Worm (Caenorhabditis elegans) whole organism, L4 larva: ENCODE results near the gene dgn-1.

Source experiments
- F10B5.3 ChIP-seq: sonication (generic microtip); optimal IDR thresholded peaks from 2 replicates; lab custom pipeline; 2016; ENCODE audit warnings: mild to moderate bottlenecking, missing genetic modification characterization, missing compliant biosample characterization
- F26F4.8 ChIP-seq: fragments of 200-800 bp; sonication (Bioruptor generic); conservative IDR thresholded peaks from 2 replicates; pipeline ENCODE4 v1.3.6; 2022; ENCODE audit warnings: missing genetic modification characterization, missing compliant biosample characterization
- F44E2.7 ChIP-seq: fragments of 200-800 bp; sonication (Bioruptor generic); IDR thresholded peaks from 2 replicates; pipeline ENCODE4 v2.1.2; 2022; ENCODE audit warnings: missing genetic modification characterization, missing compliant biosample characterization
- F49E8.2 ChIP-seq: sonication (generic microtip); optimal IDR thresholded peaks from 2 replicates; lab custom pipeline; 2016; ENCODE audit warnings: missing compliant biosample characterization, mild to moderate bottlenecking, missing genetic modification characterization, borderline replicate concordance
- T26A8.4 ChIP-seq: fragments of 200-800 bp; sonication (Bioruptor generic); IDR thresholded peaks from 2 replicates; pipeline ENCODE4 v1.3.6; 2022; ENCODE audit warnings: missing genetic modification characterization, missing compliant biosample characterization
- Y105C5A.15 ChIP-seq: fragments of 200-800 bp; sonication (Bioruptor generic); IDR thresholded peaks from 2 replicates; pipeline ENCODE4 v1.3.6; 2022; ENCODE audit warnings: missing genetic modification characterization, missing compliant biosample characterization
- ZK337.2 ChIP-seq: fragments of 200-800 bp; sonication (Bioruptor generic); IDR thresholded peaks from 2 replicates; pipeline ENCODE4 v1.3.6; 2022; ENCODE audit warnings: missing genetic modification reagents, missing genetic modification characterization, missing compliant biosample characterization
- aly-2 ChIP-seq: sonication (generic microtip); optimal IDR thresholded peaks from 2 replicates; lab custom pipeline; 2018; ENCODE audit warnings: missing biosample characterization, missing genetic modification characterization
- attf-4 ChIP-seq: sonication (generic microtip); optimal IDR thresholded peaks from 3 replicates; lab custom pipeline; 2017; ENCODE audit warnings: missing biosample characterization, missing genetic modification characterization
- ceh-20 ChIP-seq: fragments of 200-800 bp; sonication (Bioruptor generic); IDR thresholded peaks from 2 replicates; pipeline ENCODE4 v1.3.6; 2022; ENCODE audit warnings: missing genetic modification reagents, missing genetic modification characterization, missing compliant biosample characterization
- ceh-32 ChIP-seq: sonication (generic microtip); optimal IDR thresholded peaks from 2 replicates; lab custom pipeline; 2016; ENCODE audit warnings: mild to moderate bottlenecking, missing genetic modification characterization, missing compliant biosample characterization; ENCODE audit not compliant: poor library complexity
- ceh-44 ChIP-seq: fragments of 200-800 bp; sonication (Bioruptor generic); IDR thresholded peaks from 2 replicates; pipeline ENCODE4 v1.3.6; 2022; ENCODE audit warnings: missing genetic modification reagents, missing genetic modification characterization, missing compliant biosample characterization
- ceh-62 ChIP-seq: sonication (generic microtip); optimal IDR thresholded peaks from 2 replicates; lab custom pipeline; 2017; ENCODE audit warnings: missing biosample characterization, missing genetic modification characterization
- ceh-82 ChIP-seq: sonication (generic microtip); optimal IDR thresholded peaks from 2 replicates; lab custom pipeline; 2017; ENCODE audit warnings: missing biosample characterization, missing genetic modification characterization
- cey-2 ChIP-seq: sonication (generic microtip); optimal IDR thresholded peaks from 3 replicates; lab custom pipeline; 2017; ENCODE audit warnings: missing genetic modification characterization, mild to moderate bottlenecking, missing compliant biosample characterization, antibody characterized with exemption, borderline replicate concordance; ENCODE audit not compliant: insufficient read depth
- daf-12 ChIP-seq: fragments of 150-350 bp; optimal IDR thresholded peaks from 2 replicates; lab custom pipeline; 2014; ENCODE audit warnings: missing biosample characterization, missing genetic modification reagents, missing genetic modification characterization
- daf-19 ChIP-seq: fragments of 200-800 bp; sonication (Bioruptor generic); conservative IDR thresholded peaks from 2 replicates; pipeline ENCODE4 v1.3.6; 2022; ENCODE audit warnings: missing genetic modification characterization, missing compliant biosample characterization
- dmd-8 ChIP-seq: fragments of 200-800 bp; sonication (Bioruptor generic); IDR thresholded peaks from 2 replicates; pipeline ENCODE4 v1.3.6; 2022; ENCODE audit warnings: missing genetic modification characterization, missing compliant biosample characterization
- dpl-1 ChIP-seq: fragments of 150-350 bp; optimal IDR thresholded peaks from 2 replicates; lab custom pipeline; 2014; ENCODE audit warnings: missing biosample characterization, missing genetic modification reagents, missing genetic modification characterization
- dve-1 ChIP-seq: sonication (generic microtip); optimal IDR thresholded peaks from 2 replicates; lab custom pipeline; 2017; ENCODE audit warnings: antibody characterized with exemption, mild to moderate bottlenecking, missing genetic modification characterization, missing compliant biosample characterization; ENCODE audit not compliant: insufficient read depth
- fkh-10 ChIP-seq: fragments of 150-350 bp; optimal IDR thresholded peaks from 2 replicates; lab custom pipeline; 2014; ENCODE audit warnings: missing biosample characterization, missing genetic modification reagents, missing genetic modification characterization
- gei-8 ChIP-seq: fragments of 200-800 bp; sonication (Bioruptor generic); optimal IDR thresholded peaks from 2 replicates; lab custom pipeline; 2018; ENCODE audit warnings: mild to moderate bottlenecking, missing genetic modification characterization, missing compliant biosample characterization
- hif-1 ChIP-seq, 2 experiments: sonication (generic microtip); optimal IDR thresholded peaks; 2 replicates each; lab custom pipeline; 2016 to 2017; ENCODE audit warnings: missing compliant biosample characterization in 2 of 2, missing genetic modification characterization in 2 of 2, missing genetic modification reagents in 2 of 2, missing genotype in 2 of 2, mild to moderate bottlenecking in 1 of 2
- hlh-30 ChIP-seq: sonication (generic microtip); optimal IDR thresholded peaks from 2 replicates; lab custom pipeline; 2017; ENCODE audit warnings: antibody characterized with exemption, mild to moderate bottlenecking, missing genetic modification characterization, missing compliant biosample characterization; ENCODE audit not compliant: insufficient read depth
- hmg-1.1 ChIP-seq: fragments of 200-800 bp; sonication (Bioruptor generic); IDR thresholded peaks from 2 replicates; pipeline ENCODE4 v1.3.6; 2022; ENCODE audit warnings: missing genetic modification reagents, missing genetic modification characterization, missing compliant biosample characterization
- jun-1 ChIP-seq: fragments of 150-350 bp; optimal IDR thresholded peaks from 2 replicates; lab custom pipeline; 2014; ENCODE audit warnings: missing biosample characterization, missing genetic modification reagents, missing genetic modification characterization
- lim-7 ChIP-seq: fragments of 200-800 bp; sonication (Bioruptor generic); IDR thresholded peaks from 2 replicates; pipeline ENCODE4 v1.3.6; 2022; ENCODE audit warnings: missing genetic modification characterization, missing compliant biosample characterization
- lin-1 ChIP-seq: fragments of 200-800 bp; sonication (Bioruptor generic); IDR thresholded peaks from 2 replicates; pipeline ENCODE4 v1.3.6; 2022; ENCODE audit warnings: missing genetic modification reagents, missing genetic modification characterization, missing compliant biosample characterization
- lin-39 ChIP-seq: fragments of 150-350 bp; optimal IDR thresholded peaks from 2 replicates; lab custom pipeline; 2014; ENCODE audit warnings: missing biosample characterization, missing genetic modification reagents, missing genetic modification characterization
- lsy-2 ChIP-seq, 2 experiments: fragments of 150-350 bp in 1 of 2; sonication (generic microtip) in 1 of 2; optimal IDR thresholded peaks; 2 replicates each; lab custom pipeline; 2014 to 2017; ENCODE audit warnings: missing biosample characterization in 2 of 2, missing genetic modification characterization in 2 of 2
- mdt-29 ChIP-seq: fragments of 200-800 bp; sonication (Bioruptor generic); IDR thresholded peaks from 2 replicates; pipeline ENCODE4 v1.3.6; 2022; ENCODE audit warnings: missing genetic modification reagents, missing genetic modification characterization, missing compliant biosample characterization
- mep-1 ChIP-seq: fragments of 150-350 bp; sonication (generic microtip); optimal IDR thresholded peaks from 3 replicates; lab custom pipeline; 2014; ENCODE audit warnings: missing biosample characterization, missing genetic modification characterization
- mxl-3 ChIP-seq: fragments of 200-800 bp; sonication (Bioruptor generic); optimal IDR thresholded peaks from 2 replicates; lab custom pipeline; 2018; ENCODE audit warnings: mild to moderate bottlenecking, missing genetic modification characterization, missing compliant biosample characterization
- nhr-102 ChIP-seq: sonication (generic microtip); optimal IDR thresholded peaks from 2 replicates; lab custom pipeline; 2016; ENCODE audit warnings: mild to moderate bottlenecking, missing genetic modification characterization, moderate library complexity, missing compliant biosample characterization
- nhr-111 ChIP-seq: fragments of 200-800 bp; sonication (Bioruptor generic); optimal IDR thresholded peaks from 2 replicates; lab custom pipeline; 2018; ENCODE audit warnings: mild to moderate bottlenecking, missing genetic modification characterization, missing compliant biosample characterization
- nhr-28 ChIP-seq: fragments of 150-350 bp; optimal IDR thresholded peaks from 2 replicates; lab custom pipeline; 2014; ENCODE audit warnings: missing biosample characterization, missing genetic modification characterization
- nhr-77 ChIP-seq: fragments of 150-350 bp; optimal IDR thresholded peaks from 2 replicates; lab custom pipeline; 2014; ENCODE audit warnings: missing biosample characterization, missing genetic modification characterization
- php-3 ChIP-seq: fragments of 200-800 bp; sonication (Bioruptor generic); IDR thresholded peaks from 2 replicates; pipeline ENCODE4 v1.3.6; 2022; ENCODE audit warnings: missing genetic modification reagents, missing genetic modification characterization, missing compliant biosample characterization
- rbr-2 ChIP-seq: sonication (generic microtip); optimal IDR thresholded peaks from 2 replicates; lab custom pipeline; 2016; ENCODE audit warnings: missing genotype, missing genetic modification characterization, missing compliant biosample characterization
- set-16 ChIP-seq: fragments of 200-800 bp; sonication (Bioruptor generic); IDR thresholded peaks from 2 replicates; pipeline ENCODE4 v1.3.6; 2022; ENCODE audit warnings: missing genetic modification reagents, missing genetic modification characterization, missing compliant biosample characterization
- skn-1 ChIP-seq: fragments of 150-350 bp; optimal IDR thresholded peaks from 2 replicates; lab custom pipeline; 2014; ENCODE audit warnings: missing biosample characterization, missing genetic modification characterization
- spr-3 ChIP-seq: fragments of 200-800 bp; sonication (Bioruptor generic); optimal IDR thresholded peaks from 2 replicates; lab custom pipeline; 2018; ENCODE audit warnings: mild to moderate bottlenecking, missing genetic modification characterization, missing compliant biosample characterization
- tag-97 ChIP-seq: fragments of 200-800 bp; sonication (Bioruptor generic); IDR thresholded peaks from 2 replicates; pipeline ENCODE4 v1.3.6; 2022; ENCODE audit warnings: missing genetic modification characterization, missing compliant biosample characterization
- tra-1 ChIP-seq: fragments of 200-800 bp; sonication (Bioruptor generic); IDR thresholded peaks from 2 replicates; pipeline ENCODE4 v1.3.6; 2022; ENCODE audit warnings: missing genetic modification reagents, missing genetic modification characterization, missing compliant biosample characterization
- unc-130 ChIP-seq: sonication (generic microtip); optimal IDR thresholded peaks from 2 replicates; lab custom pipeline; 2016; ENCODE audit warnings: missing genetic modification reagents, missing genetic modification characterization, missing compliant biosample characterization
- unc-62 ChIP-seq, 3 experiments: fragments of 150-350 bp in 1 of 3; sonication (generic microtip); optimal IDR thresholded peaks in 2 of 3; peaks in 1 of 3; 1 replicate in 1 of 3; 2 replicates in 2 of 3; lab custom pipeline; 2014 to 2017; ENCODE audit warnings: missing biosample characterization in 3 of 3, missing genetic modification characterization in 3 of 3, missing genetic modification reagents in 3 of 3, missing genotype in 1 of 3
- vab-7 ChIP-seq: fragments of 200-800 bp; sonication (Bioruptor generic); IDR thresholded peaks from 2 replicates; pipeline ENCODE4 v1.3.6; 2022; ENCODE audit warnings: missing genetic modification reagents, missing genetic modification characterization, missing compliant biosample characterization
- zag-1 ChIP-seq: fragments of 150-350 bp; optimal IDR thresholded peaks from 2 replicates; lab custom pipeline; 2014; ENCODE audit warnings: missing biosample characterization, missing genetic modification characterization
- zfp-3 ChIP-seq: fragments of 200-800 bp; sonication (Bioruptor generic); conservative IDR thresholded peaks from 2 replicates; pipeline ENCODE4 v1.3.6; 2022; ENCODE audit warnings: missing genetic modification reagents, missing genetic modification characterization, missing compliant biosample characterization
- zip-11 ChIP-seq: fragments of 200-800 bp; sonication (Bioruptor generic); IDR thresholded peaks from 2 replicates; pipeline ENCODE4 v1.3.6; 2022; ENCODE audit warnings: missing genetic modification characterization, missing compliant biosample characterization
- zip-2 ChIP-seq: fragments of 150-350 bp; optimal IDR thresholded peaks from 2 replicates; lab custom pipeline; 2014; ENCODE audit warnings: missing biosample characterization, missing genetic modification characterization

The dgn-1 gene

DNA sequence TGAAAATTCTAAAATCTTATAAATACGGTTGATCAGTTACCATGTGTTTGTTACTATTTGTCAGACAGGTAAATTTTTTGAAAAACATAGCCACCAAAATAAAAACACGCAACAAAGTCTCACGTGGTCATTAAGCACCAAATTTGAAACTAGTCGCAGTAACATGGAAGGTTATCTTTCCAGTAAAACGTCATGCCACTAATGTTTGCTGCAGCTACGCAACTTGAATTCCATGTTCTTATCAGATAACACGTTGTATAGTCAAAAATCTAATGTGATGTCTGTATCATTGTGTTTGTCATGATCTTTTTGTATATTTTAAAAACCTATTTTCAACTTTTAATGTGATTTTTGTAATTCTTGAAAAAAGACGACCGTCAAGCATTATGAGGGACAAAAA lies 27.0 kb downstream of the dgn-1 start:
- TF ChIP-seq nhr-77 (tag; lab: Kevin White, UChicago) (no peak), hlh-30 (tag; lab: Kevin White, UChicago) (peak; percentile 66), dmd-8 (GFP tag; lab: Robert Waterston, UW) (no peak), zip-2 (tag; lab: Kevin White, UChicago) (peak; percentile 24), skn-1 (tag; lab: Kevin White, UChicago) (no peak), F49E8.2 (no peak), zag-1 (no peak), lin-1 (peak; percentile 74), daf-19 (GFP tag; lab: Robert Waterston, UW) (no peak), nhr-28 (peak; percentile 78), ceh-82 (tag; lab: Kevin White, UChicago) (no peak), fkh-10 (GFP tag; lab: Kevin White, UChicago) (no peak), unc-62 (GFP tag; optimal IDR thresholded peaks at IDR 0.05 in 1 of 2; lab: Kevin White, UChicago) (peak in 1 of 2 experiments; percentile 66), unc-62 (tag; optimal IDR thresholded peaks at IDR 0.05; lab: Kevin White, UChicago) (no peak), spr-3 (no peak), dpl-1 (GFP tag; lab: Kevin White, UChicago) (no peak), dve-1 (tag; lab: Kevin White, UChicago) (peak; percentile 86), ceh-20 (GFP tag; lab: Robert Waterston, UW) (no peak), daf-12 (no peak), ceh-44 (GFP tag; lab: Robert Waterston, UW) (no peak), zip-11 (GFP tag; lab: Robert Waterston, UW) (no peak), F44E2.7 (GFP tag; lab: Robert Waterston, UW) (no peak), unc-130 (GFP tag; lab: Kevin White, UChicago) (no peak), F26F4.8 (GFP tag; lab: Robert Waterston, UW) (no peak), rbr-2 (tag; lab: Kevin White, UChicago) (no peak), php-3 (GFP tag; lab: Robert Waterston, UW) (peak; percentile 61; the same call in 1 of the 2 replicates), hmg-1.1 (GFP tag; lab: Robert Waterston, UW) (no peak), cey-2 (tag; lab: Kevin White, UChicago) (no peak), ZK337.2 (GFP tag; lab: Robert Waterston, UW) (no peak), F10B5.3 (tag; lab: Kevin White, UChicago) (no peak), lim-7 (GFP tag; lab: Robert Waterston, UW) (no peak), mdt-29 (GFP tag; lab: Robert Waterston, UW) (no peak), mxl-3 (peak; percentile 67), T26A8.4 (no peak), Y105C5A.15 (GFP tag; lab: Robert Waterston, UW) (no peak), ceh-32 (tag; lab: Kevin White, UChicago) (no peak), jun-1 (tag; lab: Kevin White, UChicago) (no peak), hif-1 (tag; optimal IDR thresholded peaks at IDR 0.05; lab: Kevin White, UChicago) (no peak), tra-1 (0 out of 2 replicates have a peak, but pooled peaks have one; percentile 23), set-16 (GFP tag; lab: Robert Waterston, UW) (no peak), tag-97 (no peak), nhr-111 (GFP tag; lab: Kevin White, UChicago) (no peak), nhr-102 (tag; lab: Kevin White, UChicago) (peak; percentile 5), zfp-3 (no peak), aly-2 (tag; lab: Kevin White, UChicago) (no peak), mep-1 (tag; lab: Kevin White, UChicago) (no peak), vab-7 (GFP tag; lab: Robert Waterston, UW) (no peak), lsy-2 (tag; optimal IDR thresholded peaks at IDR 0.05; lab: Kevin White, UChicago) (no peak), attf-4 (tag; lab: Kevin White, UChicago) (no peak), ceh-62 (tag; lab: Kevin White, UChicago) (no peak), gei-8 (GFP tag; lab: Kevin White, UChicago) (no peak), lin-39 (no peak)
